Worm (Caenorhabditis elegans) whole organism, L1 larva: ENCODE measurements around the gene C55A6.10.

Source experiments
- C04F5.9 ChIP-seq: sonication (generic microtip); optimal IDR thresholded peaks from 2 replicates; lab custom pipeline; 2016; ENCODE audit warnings: missing genetic modification characterization, missing compliant biosample characterization
- C16A3.4 ChIP-seq: fragments of 150-350 bp; optimal IDR thresholded peaks from 2 replicates; lab custom pipeline; 2014; ENCODE audit warnings: missing biosample characterization, missing genetic modification characterization
- C34B4.2 ChIP-seq: sonication (generic microtip); optimal IDR thresholded peaks from 2 replicates; lab custom pipeline; 2017; ENCODE audit warnings: mild to moderate bottlenecking, missing genetic modification characterization, missing compliant biosample characterization
- F16B12.6 ChIP-seq: fragments of 150-350 bp; optimal IDR thresholded peaks from 2 replicates; lab custom pipeline; 2014; ENCODE audit warnings: missing biosample characterization, missing genetic modification characterization
- Y116A8C.19 ChIP-seq: sonication (generic microtip); optimal IDR thresholded peaks from 2 replicates; lab custom pipeline; 2016; ENCODE audit warnings: missing compliant biosample characterization, missing genetic modification characterization, borderline replicate concordance
- alr-1 ChIP-seq: fragments of 200-800 bp; sonication (Bioruptor generic); optimal IDR thresholded peaks from 2 replicates; lab custom pipeline; 2018; ENCODE audit warnings: borderline replicate concordance, mild to moderate bottlenecking, missing genetic modification characterization, missing compliant biosample characterization
- ama-1 ChIP-seq: fragments of 150-350 bp; optimal IDR thresholded peaks from 2 replicates; lab custom pipeline; 2014
- blmp-1 ChIP-seq: fragments of 150-350 bp; optimal IDR thresholded peaks from 2 replicates; lab custom pipeline; 2014; ENCODE audit warnings: missing biosample characterization, missing genetic modification characterization
- ceh-63 ChIP-seq: fragments of 200-800 bp; sonication (Bioruptor generic); optimal IDR thresholded peaks from 2 replicates; lab custom pipeline; 2018; ENCODE audit warnings: mild to moderate bottlenecking, missing genetic modification characterization, missing compliant biosample characterization
- ceh-8 ChIP-seq: fragments of 200-800 bp; sonication (Bioruptor generic); optimal IDR thresholded peaks from 2 replicates; lab custom pipeline; 2018; ENCODE audit warnings: mild to moderate bottlenecking, missing genetic modification characterization, moderate library complexity, missing compliant biosample characterization
- ceh-90 ChIP-seq: sonication (generic microtip); optimal IDR thresholded peaks from 2 replicates; lab custom pipeline; 2016; ENCODE audit warnings: missing genetic modification characterization, missing compliant biosample characterization
- dpl-1 ChIP-seq, 3 experiments: fragments of 150-350 bp in 2 of 3; sonication (generic microtip) in 1 of 3; optimal IDR thresholded peaks; 2 replicates each; lab custom pipeline; 2014 to 2017; ENCODE audit warnings: missing biosample characterization in 3 of 3, missing genetic modification characterization in 3 of 3, missing genetic modification reagents in 3 of 3
- dsc-1 ChIP-seq: sonication (generic microtip); optimal IDR thresholded peaks from 2 replicates; lab custom pipeline; 2016; ENCODE audit warnings: mild to moderate bottlenecking, missing genetic modification characterization, missing compliant biosample characterization
- efl-1 ChIP-seq, 4 experiments: fragments of 150-350 bp; optimal IDR thresholded peaks in 3 of 4; peaks in 1 of 4; 1 replicate in 1 of 4; 2 replicates in 3 of 4; lab custom pipeline; 2014; ENCODE audit warnings: missing biosample characterization in 2 of 4, missing genetic modification characterization in 2 of 4, missing genetic modification reagents in 2 of 4
- efl-3 ChIP-seq: fragments of 200-800 bp; sonication (Bioruptor generic); optimal IDR thresholded peaks from 2 replicates; lab custom pipeline; 2018; ENCODE audit warnings: mild to moderate bottlenecking, missing genetic modification characterization, missing compliant biosample characterization
- egl-13 ChIP-seq: sonication (generic microtip); optimal IDR thresholded peaks from 2 replicates; lab custom pipeline; 2016; ENCODE audit warnings: missing genotype, missing genetic modification reagents, missing genetic modification characterization, missing compliant biosample characterization
- elt-2 ChIP-seq: sonication (generic microtip); optimal IDR thresholded peaks from 2 replicates; lab custom pipeline; 2016; ENCODE audit warnings: missing genetic modification characterization, mild to moderate bottlenecking, inconsistent platforms, missing compliant biosample characterization, missing genetic modification reagents
- fkh-10 ChIP-seq: sonication (generic microtip); optimal IDR thresholded peaks from 2 replicates; lab custom pipeline; 2017; ENCODE audit warnings: missing biosample characterization, missing genetic modification reagents, missing genetic modification characterization
- grh-1 ChIP-seq: fragments of 200-800 bp; sonication (Bioruptor generic); IDR thresholded peaks from 2 replicates; pipeline ENCODE4 v1.3.6; 2022; ENCODE audit warnings: missing genetic modification reagents, missing genetic modification characterization, missing compliant biosample characterization
- hlh-4 ChIP-seq: sonication (generic microtip); optimal IDR thresholded peaks from 2 replicates; lab custom pipeline; 2016; ENCODE audit warnings: mild to moderate bottlenecking, missing genetic modification characterization, missing compliant biosample characterization
- hpl-2 ChIP-seq: fragments of 150-350 bp; optimal IDR thresholded peaks from 2 replicates; lab custom pipeline; 2014; ENCODE audit warnings: missing biosample characterization, missing genetic modification reagents, missing genetic modification characterization
- isw-1 ChIP-seq: fragments of 200-800 bp; sonication (Bioruptor generic); IDR thresholded peaks from 2 replicates; pipeline ENCODE4 v1.3.6; 2022; ENCODE audit warnings: missing genetic modification characterization, missing compliant biosample characterization
- jun-1 ChIP-seq: fragments of 150-350 bp; optimal IDR thresholded peaks from 2 replicates; lab custom pipeline; 2014; ENCODE audit warnings: missing biosample characterization, missing genetic modification reagents, missing genetic modification characterization
- lin-13 ChIP-seq: fragments of 150-350 bp; optimal IDR thresholded peaks from 2 replicates; lab custom pipeline; 2014; ENCODE audit warnings: missing biosample characterization, missing genetic modification reagents, missing genetic modification characterization
- lin-14 ChIP-seq: fragments of 200-800 bp; sonication (Bioruptor generic); optimal IDR thresholded peaks from 2 replicates; lab custom pipeline; 2018; ENCODE audit warnings: mild to moderate bottlenecking, missing genetic modification characterization, moderate library complexity, missing compliant biosample characterization
- lin-35 ChIP-seq, 2 experiments: fragments of 150-350 bp; optimal IDR thresholded peaks; 2 replicates each; lab custom pipeline; 2014; ENCODE audit warnings: missing biosample characterization in 2 of 2, missing genetic modification characterization in 2 of 2, missing genetic modification reagents in 2 of 2
- lir-3 ChIP-seq: sonication (generic microtip); optimal IDR thresholded peaks from 2 replicates; lab custom pipeline; 2016; ENCODE audit warnings: mild to moderate bottlenecking, missing genetic modification characterization, moderate library complexity, missing compliant biosample characterization; ENCODE audit not compliant: poor library complexity
- lsy-2 ChIP-seq, 2 experiments: fragments of 150-350 bp; optimal IDR thresholded peaks; 2 replicates each; lab custom pipeline; 2014; ENCODE audit warnings: missing biosample characterization in 2 of 2, missing genetic modification characterization in 2 of 2
- mdl-1 ChIP-seq, 2 experiments: fragments of 150-350 bp; optimal IDR thresholded peaks; 2 replicates each; lab custom pipeline; 2014 to 2017; ENCODE audit warnings: missing biosample characterization in 2 of 2, missing genetic modification characterization in 2 of 2, inconsistent platforms in 1 of 2
- mef-2 ChIP-seq: fragments of 150-350 bp; optimal IDR thresholded peaks from 2 replicates; lab custom pipeline; 2014; ENCODE audit warnings: missing biosample characterization, missing genetic modification characterization
- mep-1 ChIP-seq: fragments of 150-350 bp; optimal IDR thresholded peaks from 2 replicates; lab custom pipeline; 2014; ENCODE audit warnings: missing biosample characterization, missing genetic modification characterization
- nhr-11 ChIP-seq: fragments of 150-350 bp; optimal IDR thresholded peaks from 2 replicates; lab custom pipeline; 2014; ENCODE audit warnings: missing biosample characterization, missing genetic modification characterization
- nhr-20 ChIP-seq: sonication (generic microtip); optimal IDR thresholded peaks from 2 replicates; lab custom pipeline; 2016; ENCODE audit warnings: mild to moderate bottlenecking, missing genetic modification characterization, missing compliant biosample characterization
- nhr-28 ChIP-seq: fragments of 150-350 bp; optimal IDR thresholded peaks from 2 replicates; lab custom pipeline; 2014; ENCODE audit warnings: missing biosample characterization, missing genetic modification characterization
- nhr-71 ChIP-seq: sonication (generic microtip); optimal IDR thresholded peaks from 2 replicates; lab custom pipeline; 2016; ENCODE audit warnings: mild to moderate bottlenecking, missing genetic modification characterization, moderate library complexity, missing compliant biosample characterization
- nhr-76 ChIP-seq: sonication (generic microtip); optimal IDR thresholded peaks from 2 replicates; lab custom pipeline; 2017; ENCODE audit warnings: missing biosample characterization, missing genetic modification characterization
- nhr-77 ChIP-seq: fragments of 150-350 bp; optimal IDR thresholded peaks from 2 replicates; lab custom pipeline; 2014; ENCODE audit warnings: missing biosample characterization, missing genetic modification characterization
- nhr-84 ChIP-seq: sonication (generic microtip); optimal IDR thresholded peaks from 2 replicates; lab custom pipeline; 2017; ENCODE audit warnings: missing biosample characterization, missing genetic modification characterization
- nhr-85 ChIP-seq: sonication (generic microtip); peaks from one replicate; lab custom pipeline; 2016; ENCODE audit warnings: missing genetic modification characterization, inconsistent platforms, missing compliant biosample characterization
- nhr-90 ChIP-seq: sonication (generic microtip); optimal IDR thresholded peaks from 2 replicates; lab custom pipeline; 2016; ENCODE audit warnings: mild to moderate bottlenecking, missing genetic modification characterization, missing compliant biosample characterization; ENCODE audit not compliant: poor library complexity
- pqm-1 ChIP-seq: sonication (generic microtip); optimal IDR thresholded peaks from 3 replicates; lab custom pipeline; 2017; ENCODE audit warnings: missing biosample characterization, missing genetic modification characterization
- rnt-1 ChIP-seq: sonication (generic microtip); optimal IDR thresholded peaks from 2 replicates; lab custom pipeline; 2016; ENCODE audit warnings: mild to moderate bottlenecking, missing genetic modification characterization, moderate library complexity, missing compliant biosample characterization
- skn-1 ChIP-seq: fragments of 150-350 bp; optimal IDR thresholded peaks from 2 replicates; lab custom pipeline; 2014; ENCODE audit warnings: missing biosample characterization, missing genetic modification characterization
- snpc-4 ChIP-seq: fragments of 150-350 bp; optimal IDR thresholded peaks from 2 replicates; lab custom pipeline; 2014; ENCODE audit warnings: missing biosample characterization, missing genetic modification characterization
- snu-23 ChIP-seq: sonication (generic microtip); optimal IDR thresholded peaks from 2 replicates; lab custom pipeline; 2016; ENCODE audit warnings: missing genetic modification characterization, missing compliant biosample characterization
- sptf-1 ChIP-seq: fragments of 150-350 bp; optimal IDR thresholded peaks from 2 replicates; lab custom pipeline; 2014; ENCODE audit warnings: missing biosample characterization, missing genetic modification characterization
- tbx-2 ChIP-seq: sonication (generic microtip); optimal IDR thresholded peaks from 2 replicates; lab custom pipeline; 2016; ENCODE audit warnings: missing genetic modification characterization, missing compliant biosample characterization
- unc-30 ChIP-seq: sonication (generic microtip); optimal IDR thresholded peaks from 2 replicates; lab custom pipeline; 2017; ENCODE audit warnings: missing biosample characterization, missing genetic modification characterization
- unc-62 ChIP-seq: fragments of 150-350 bp; optimal IDR thresholded peaks from 2 replicates; lab custom pipeline; 2014; ENCODE audit warnings: missing biosample characterization, missing genetic modification reagents, missing genetic modification characterization
- vab-15 ChIP-seq: sonication (generic microtip); optimal IDR thresholded peaks from 2 replicates; lab custom pipeline; 2017; ENCODE audit warnings: missing genotype, mild to moderate bottlenecking, missing genetic modification characterization, missing compliant biosample characterization
- xbp-1 ChIP-seq: sonication (generic microtip); optimal IDR thresholded peaks from 2 replicates; lab custom pipeline; 2016; ENCODE audit warnings: missing genetic modification characterization, missing compliant biosample characterization
- zip-4 ChIP-seq: fragments of 200-800 bp; sonication (Bioruptor generic); optimal IDR thresholded peaks from 2 replicates; lab custom pipeline; 2018; ENCODE audit warnings: mild to moderate bottlenecking, missing genetic modification characterization, moderate library complexity, missing compliant biosample characterization
- ztf-4 ChIP-seq: fragments of 150-350 bp; optimal IDR thresholded peaks from 2 replicates; lab custom pipeline; 2014; ENCODE audit warnings: missing biosample characterization, missing genetic modification characterization

Gene C55A6.10

ce11 chrV:11548914-11549406, 43.8 kb downstream of the C55A6.10 start, which contains the start of the genes F38B7.17 and F38B7.3 (continued):
- TF ChIP-seq F16B12.6 (no peak), Y116A8C.19 (no peak), xbp-1 (peak; percentile 61), pqm-1 (tag; lab: Kevin White, UChicago) (no peak), egl-13 (tag; lab: Kevin White, UChicago) (no peak), rnt-1 (tag; lab: Kevin White, UChicago) (peak; percentile 47), mef-2 (tag; lab: Kevin White, UChicago) (no peak), ztf-4 (peak; percentile 30), mep-1 (tag; lab: Kevin White, UChicago) (peak; percentile 80), nhr-20 (tag; lab: Kevin White, UChicago) (peak; percentile 83), isw-1 (GFP tag; lab: Robert Waterston, UW) (peak; percentile 25; the same call in 1 of the 2 replicates), fkh-10 (GFP tag; lab: Kevin White, UChicago) (no peak), grh-1 (no peak), ceh-8 (GFP tag; lab: Kevin White, UChicago) (peak; percentile 56), blmp-1 (tag; lab: Kevin White, UChicago) (peak; percentile 66), dpl-1 (GFP tag; optimal IDR thresholded peaks at IDR 0.05; lab: Kevin White, UChicago) (peak; percentile 26 to 39 (median 34)), mdl-1 (tag; optimal IDR thresholded peaks at IDR 0.05; lab: Kevin White, UChicago) (peak; percentile 5 to 88), ceh-90 (no peak), efl-1 (optimal IDR thresholded peaks at IDR 0.05; lab: Kevin White, UChicago) (peak; percentile 72 to 77), efl-1 (GFP tag; optimal IDR thresholded peaks at IDR 0.05 in 1 of 2; lab: Kevin White, UChicago) (peak; percentile 43 to 92), nhr-84 (tag; lab: Kevin White, UChicago) (no peak), ceh-63 (GFP tag; lab: Kevin White, UChicago) (no peak), nhr-76 (tag; lab: Kevin White, UChicago) (no peak), C34B4.2 (tag; lab: Kevin White, UChicago) (no peak), jun-1 (tag; lab: Kevin White, UChicago) (no peak), vab-15 (tag; lab: Kevin White, UChicago) (no peak), lin-35 (GFP tag; optimal IDR thresholded peaks at IDR 0.05; lab: Kevin White, UChicago) (peak; percentile 64 to 70), lir-3 (tag; lab: Kevin White, UChicago) (peak; percentile 43), nhr-11 (peak; percentile 67), zip-4 (GFP tag; lab: Kevin White, UChicago) (no peak), skn-1 (tag; lab: Kevin White, UChicago) (peak; percentile 50), snu-23 (GFP tag; lab: Kevin White, UChicago) (peak; percentile 79), dsc-1 (tag; lab: Kevin White, UChicago) (peak; percentile 41), nhr-90 (tag; lab: Kevin White, UChicago) (no peak), elt-2 (peak; percentile 66), efl-3 (GFP tag; lab: Kevin White, UChicago) (no peak), ama-1 (lab: Kevin White, UChicago) (no peak), nhr-28 (tag; lab: Kevin White, UChicago) (no peak), nhr-77 (peak; percentile 43), sptf-1 (tag; lab: Kevin White, UChicago) (no peak), hlh-4 (tag; lab: Kevin White, UChicago) (no peak), hpl-2 (no peak), snpc-4 (peak; percentile 18), nhr-85 (tag; lab: Kevin White, UChicago) (peak; percentile 73), lin-13 (peak; percentile 8), lsy-2 (tag; optimal IDR thresholded peaks at IDR 0.05; lab: Kevin White, UChicago) (peak; percentile 53 to 68), alr-1 (tag; lab: Kevin White, UChicago) (no peak), nhr-71 (peak; percentile 84), unc-62 (GFP tag; lab: Kevin White, UChicago) (no peak), lin-14 (peak; percentile 87), C16A3.4 (tag; lab: Kevin White, UChicago) (no peak), unc-30 (tag; lab: Kevin White, UChicago) (no peak), tbx-2 (no peak), C04F5.9 (tag; lab: Kevin White, UChicago) (no peak)
